Worm (Caenorhabditis elegans): ENCODE measurements around the gene rack-1.

DNA sequence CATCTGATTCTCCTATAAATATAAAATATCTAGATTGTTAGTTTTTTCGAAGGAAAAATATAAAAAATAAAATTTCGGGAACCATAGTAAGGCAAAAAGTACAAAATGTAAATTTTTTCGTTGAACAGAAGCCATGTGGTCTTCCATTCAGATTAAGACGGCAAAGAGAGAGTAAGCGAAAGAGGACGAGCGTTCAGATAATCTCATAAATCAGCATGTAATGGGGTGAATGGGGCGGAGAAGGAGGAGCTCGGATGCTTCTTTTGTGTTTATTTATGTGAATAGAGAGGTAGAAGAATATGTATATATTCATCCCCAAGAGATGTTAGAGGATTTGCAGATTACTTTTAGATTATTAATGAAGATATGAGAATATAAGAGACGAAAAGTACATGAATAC is 2.2 kb upstream of the rack-1 start, which contains the start of gene pxf-1:
- TF ChIP-seq him-1 (tag; optimal IDR thresholded peaks at IDR 0.05) (no peak), dao-5 (tag; optimal IDR thresholded peaks at IDR 0.05) (no peak)
